Worm (Caenorhabditis elegans) whole organism, L1 larva: ENCODE data around the gene dhgd-1.

Experiments
- C16A3.4 ChIP-seq: fragments of 150-350 bp; optimal IDR thresholded peaks from 2 replicates; lab custom pipeline; 2014; ENCODE audit warnings: missing biosample characterization, missing genetic modification characterization
- ceh-63 ChIP-seq: fragments of 200-800 bp; sonication (Bioruptor generic); optimal IDR thresholded peaks from 2 replicates; lab custom pipeline; 2018; ENCODE audit warnings: mild to moderate bottlenecking, missing genetic modification characterization, missing compliant biosample characterization
- ztf-4 ChIP-seq: fragments of 150-350 bp; optimal IDR thresholded peaks from 2 replicates; lab custom pipeline; 2014; ENCODE audit warnings: missing biosample characterization, missing genetic modification characterization

DNA sequence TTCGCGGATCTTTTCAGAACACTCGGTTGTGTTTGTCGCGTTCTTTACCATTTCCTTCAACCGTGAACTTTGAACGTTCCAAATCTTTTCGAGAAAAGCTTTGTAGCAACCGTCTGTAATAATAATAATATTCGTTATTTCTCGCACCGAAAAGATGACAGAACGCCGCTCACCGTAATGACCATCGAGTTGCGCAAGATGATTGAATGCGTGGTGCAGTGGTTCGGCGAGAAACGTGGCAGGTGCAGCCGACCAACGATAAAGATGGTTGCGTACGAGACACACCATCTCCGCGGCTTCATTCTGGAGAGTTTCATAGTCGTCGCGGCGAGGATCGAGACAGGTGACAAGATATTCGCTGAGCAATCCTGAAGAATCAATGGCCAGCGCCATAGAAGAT lies 8.9 kb downstream of the dhgd-1 start:
- TF ChIP-seq C16A3.4 (tag; lab: Kevin White, UChicago) (no peak), ztf-4 (tag; lab: Kevin White, UChicago) (no peak), ceh-63 (GFP tag; lab: Kevin White, UChicago) (no peak)
